Worm (Caenorhabditis elegans): ENCODE measurements around the gene D2045.9.
A peak's percentile ranks its signal among the peaks of the same experiment; 100 is the strongest.

The D2045.9 gene

DNA sequence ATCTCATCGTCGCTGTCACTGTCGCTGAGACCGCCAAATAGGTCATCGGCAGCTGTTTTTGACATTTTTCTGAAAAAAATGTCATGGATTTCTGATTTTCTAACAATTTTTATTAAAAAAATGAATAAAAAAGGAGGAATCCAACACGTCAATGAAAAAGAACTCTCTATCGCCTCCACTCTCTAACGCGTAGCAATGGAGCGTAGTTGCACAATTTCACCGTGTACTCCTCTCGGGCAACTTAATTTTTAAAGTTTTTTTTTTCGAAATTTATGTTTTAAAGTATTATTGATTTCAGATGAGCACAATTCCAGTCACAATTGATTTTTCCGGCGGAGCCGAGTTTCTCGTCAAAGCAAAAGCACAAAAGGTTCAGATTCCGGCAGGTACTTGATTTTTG is 30.1 kb downstream of the D2045.9 start, which contains the start of the genes taf-11.3 and urm-1 (continued):
- TF ChIP-seq ceh-100 (GFP tag; IDR thresholded peaks at IDR 0.05) (peak; percentile 31; the same call in 1 of the 2 replicates), nhr-80 (tag; optimal IDR thresholded peaks at IDR 0.05) (no peak), let-607 (tag; optimal IDR thresholded peaks at IDR 0.05) (peak in 1 of 2 experiments; percentile 62), ztf-25 (GFP tag; IDR thresholded peaks at IDR 0.05) (no peak), F23B12.7 (tag; optimal IDR thresholded peaks at IDR 0.05; ENCODE audit: insufficient read depth) (peak; percentile 16), xnd-1 (tag; optimal IDR thresholded peaks at IDR 0.05) (no peak), ZK185.1 (tag; optimal IDR thresholded peaks at IDR 0.05; ENCODE audit: poor library complexity, severe bottlenecking) (peak; percentile 30), madf-8 (GFP tag; conservative IDR thresholded peaks at IDR 0.05) (peak; percentile 24; the same call in 1 of the 2 replicates), ztf-22 (GFP tag; optimal IDR thresholded peaks at IDR 0.05) (no peak), tbp1 (GFP tag; optimal IDR thresholded peaks at IDR 0.05) (peak; percentile 35), Y67H2A.10 (GFP tag; conservative IDR thresholded peaks at IDR 0.05) (no peak), madf-6 (GFP tag; IDR thresholded peaks at IDR 0.05) (peak; percentile 67; the same call in 1 of the 2 replicates), lsl-1 (GFP tag; optimal IDR thresholded peaks at IDR 0.05) (peak; percentile 27), attf-5 (GFP tag; optimal IDR thresholded peaks at IDR 0.05) (peak; percentile 55), hrde-1 (tag; optimal IDR thresholded peaks at IDR 0.05; ENCODE audit: borderline replicate concordance) (no peak), ztf-18 (tag; optimal IDR thresholded peaks at IDR 0.05) (peak; percentile 74), mcd-1 (GFP tag; IDR thresholded peaks at IDR 0.05) (peak; percentile 92), T26A5.8 (tag; optimal IDR thresholded peaks at IDR 0.05) (no peak)

DNA sequence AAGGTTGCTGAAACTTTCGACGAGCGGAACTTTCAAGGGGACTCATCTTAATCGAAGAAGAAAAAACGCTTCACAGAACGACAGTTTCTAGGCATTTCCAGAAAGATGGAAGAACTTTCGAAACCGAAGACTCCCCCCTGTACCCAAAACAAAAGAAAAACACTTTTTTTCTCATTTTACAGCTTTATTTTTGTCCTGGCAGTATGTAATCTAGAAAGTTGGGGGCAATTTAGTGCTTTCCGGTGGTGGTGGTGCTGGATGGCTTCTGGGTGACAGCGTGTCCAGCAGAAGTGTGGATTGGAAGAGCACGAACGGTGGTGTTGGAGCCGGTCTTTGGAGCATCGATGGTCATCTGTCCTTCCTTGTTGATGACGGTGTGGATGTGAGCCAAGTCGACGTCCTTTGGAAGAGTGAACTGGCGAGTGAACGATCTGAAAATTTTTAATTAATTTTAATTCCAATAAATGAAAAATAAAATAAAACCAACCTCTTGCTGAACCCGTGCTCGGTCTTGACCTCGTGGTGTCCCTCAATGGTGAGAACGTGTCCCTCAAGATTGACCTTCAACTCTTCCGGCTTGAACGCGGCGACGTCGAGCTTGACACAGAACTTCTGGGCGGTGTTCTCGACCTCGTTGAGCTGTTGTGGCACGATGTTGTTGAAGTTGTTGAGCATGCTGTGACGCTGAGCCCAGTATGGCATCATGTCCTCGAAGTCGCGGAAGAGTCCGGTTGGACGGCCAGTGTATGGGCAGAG is 31.1 kb downstream of the D2045.9 start:
- TF ChIP-seq F23B12.7 (tag; optimal IDR thresholded peaks at IDR 0.05; ENCODE audit: insufficient read depth) (no peak), nhr-27 (tag; optimal IDR thresholded peaks at IDR 0.05) (peak; percentile 21), lin-35 (GFP tag; optimal IDR thresholded peaks at IDR 0.05) (no peak), F57C9.4 (tag; optimal IDR thresholded peaks at IDR 0.05) (no peak), snpc-3.4 (tag; optimal IDR thresholded peaks at IDR 0.05) (peak; percentile 88), mes-4 (tag; optimal IDR thresholded peaks at IDR 0.05) (no peak), F10E7.11 (tag; optimal IDR thresholded peaks at IDR 0.05) (no peak), T07F8.4 (tag; optimal IDR thresholded peaks at IDR 0.05) (no peak), egl-18 (GFP tag; IDR thresholded peaks at IDR 0.05) (no peak), mel-28 (tag; optimal IDR thresholded peaks at IDR 0.05; ENCODE audit: borderline replicate concordance) (no peak), athp-1 (tag; optimal IDR thresholded peaks at IDR 0.05) (peak; percentile 58), ceh-100 (GFP tag; IDR thresholded peaks at IDR 0.05) (peak; percentile 40; the same call in 1 of the 2 replicates), ekl-4 (GFP tag; IDR thresholded peaks at IDR 0.05) (peak; percentile 57), hmg-20 (GFP tag; IDR thresholded peaks at IDR 0.05) (peak; percentile 10; the same call in 1 of the 2 replicates), lag-1 (GFP tag; IDR thresholded peaks at IDR 0.05) (no peak), hmg-1.2 (GFP tag; IDR thresholded peaks at IDR 0.05) (peak; percentile 46), snpc-4 (GFP tag; optimal IDR thresholded peaks at IDR 0.05) (peak; percentile 51), snpc-4 (tag; optimal IDR thresholded peaks at IDR 0.05) (peak in 3 of 4 experiments; percentile 9 to 78 (median 29)), somi-1 (GFP tag; optimal IDR thresholded peaks at IDR 0.05) (no peak), hrde-1 (tag; optimal IDR thresholded peaks at IDR 0.05; ENCODE audit: borderline replicate concordance) (peak; percentile 95), snpc-1.3 (tag; optimal IDR thresholded peaks at IDR 0.05; ENCODE audit: insufficient read depth) (peak; percentile 80), F57A8.1 (GFP tag; optimal IDR thresholded peaks at IDR 0.05) (no peak), efl-1 (GFP tag; optimal IDR thresholded peaks at IDR 0.05) (peak; percentile 20), xnd-1 (tag; optimal IDR thresholded peaks at IDR 0.05) (no peak), die-1 (tag; optimal IDR thresholded peaks at IDR 0.05) (peak; percentile 22), F33H1.4 (GFP tag; IDR thresholded peaks at IDR 0.05) (peak; percentile 44), hlh-26 (GFP tag; conservative IDR thresholded peaks at IDR 0.05) (no peak), B0019.2 (GFP tag; conservative IDR thresholded peaks at IDR 0.05) (peak; percentile 26), B0261.1 (tag; optimal IDR thresholded peaks at IDR 0.05) (no peak), nhr-179 (tag; optimal IDR thresholded peaks at IDR 0.05) (no peak)
